Worm (Caenorhabditis elegans): ENCODE measurements around the gene F40B5.2.

ce11 chrX:8378312-8378711, 10.7 kb downstream of the F40B5.2 start, which contains the start of gene tbc-18:
- TF ChIP-seq lsy-2 (tag; optimal IDR thresholded peaks at IDR 0.05) (no peak), ham-2 (GFP tag; optimal IDR thresholded peaks at IDR 0.05) (no peak)

All from whole organism, mixed stage, embryonic.